Worm (Caenorhabditis elegans) whole organism, L1 larva: ENCODE results near the gene bca-2.

Experiments used
- ceh-90 ChIP-seq: sonication (generic microtip); optimal IDR thresholded peaks from 2 replicates; lab custom pipeline; 2016; ENCODE audit warnings: missing genetic modification characterization, missing compliant biosample characterization
- jun-1 ChIP-seq: fragments of 150-350 bp; optimal IDR thresholded peaks from 2 replicates; lab custom pipeline; 2014; ENCODE audit warnings: missing biosample characterization, missing genetic modification reagents, missing genetic modification characterization

- TF ChIP-seq ceh-90 (tag; lab: Kevin White, UChicago) (no peak), jun-1 (tag; lab: Kevin White, UChicago) (no peak)
Measured at ce11 chrIV:17121058-17121773, 21.2 kb upstream of the bca-2 start.
